Worm (Caenorhabditis elegans) whole organism, L2 larva: ENCODE results near the gene C18A3.3.

Experiments used
- C34F6.9 ChIP-seq: fragments of 150-350 bp; optimal IDR thresholded peaks from 2 replicates; lab custom pipeline; 2014; ENCODE audit warnings: missing biosample characterization, missing genetic modification characterization
- F13H6.1 ChIP-seq: sonication (generic microtip); optimal IDR thresholded peaks from 2 replicates; lab custom pipeline; 2016; ENCODE audit warnings: missing genetic modification characterization, missing compliant biosample characterization
- R02D3.7 ChIP-seq: fragments of 150-350 bp; optimal IDR thresholded peaks from 2 replicates; lab custom pipeline; 2014; ENCODE audit warnings: missing biosample characterization, missing genetic modification characterization
- Y55F3AM.14 ChIP-seq: fragments of 200-800 bp; sonication (Bioruptor generic); optimal IDR thresholded peaks from 2 replicates; lab custom pipeline; 2018; ENCODE audit warnings: mild to moderate bottlenecking, missing genetic modification characterization, missing compliant biosample characterization
- ZK546.5 ChIP-seq: sonication (generic microtip); optimal IDR thresholded peaks from 2 replicates; lab custom pipeline; 2017; ENCODE audit warnings: missing biosample characterization, missing genetic modification characterization
- ama-1 ChIP-seq: fragments of 150-350 bp; optimal IDR thresholded peaks from 2 replicates; lab custom pipeline; 2018; ENCODE audit warnings: inconsistent platforms
- ceh-16 ChIP-seq: fragments of 150-350 bp; optimal IDR thresholded peaks from 2 replicates; lab custom pipeline; 2014; ENCODE audit warnings: missing biosample characterization, missing genetic modification characterization
- ceh-82 ChIP-seq: fragments of 150-350 bp; optimal IDR thresholded peaks from 2 replicates; lab custom pipeline; 2014; ENCODE audit warnings: missing biosample characterization, missing genetic modification characterization
- crh-2 ChIP-seq: sonication (generic microtip); optimal IDR thresholded peaks from 2 replicates; lab custom pipeline; 2017; ENCODE audit warnings: missing biosample characterization, missing genetic modification characterization
- dmd-4 ChIP-seq: sonication (generic microtip); optimal IDR thresholded peaks from 2 replicates; lab custom pipeline; 2017; ENCODE audit warnings: missing biosample characterization, missing genetic modification characterization
- egl-27 ChIP-seq: sonication (generic microtip); optimal IDR thresholded peaks from 3 replicates; lab custom pipeline; 2017; ENCODE audit warnings: missing biosample characterization, missing genetic modification reagents, missing genetic modification characterization
- elt-3 ChIP-seq: sonication (generic microtip); optimal IDR thresholded peaks from 2 replicates; lab custom pipeline; 2017; ENCODE audit warnings: missing biosample characterization, missing genetic modification characterization
- fos-1 ChIP-seq: fragments of 150-350 bp; optimal IDR thresholded peaks from 2 replicates; lab custom pipeline; 2014; ENCODE audit warnings: missing biosample characterization, missing genetic modification characterization
- gmeb-1 ChIP-seq: fragments of 150-350 bp; optimal IDR thresholded peaks from 2 replicates; lab custom pipeline; 2014; ENCODE audit warnings: missing biosample characterization, missing genetic modification characterization
- lin-11 ChIP-seq: fragments of 150-350 bp; sonication (generic microtip); optimal IDR thresholded peaks from 2 replicates; lab custom pipeline; 2014; ENCODE audit warnings: missing biosample characterization, missing genetic modification characterization, inconsistent platforms, mixed read lengths
- lin-13 ChIP-seq: fragments of 150-350 bp; optimal IDR thresholded peaks from 2 replicates; lab custom pipeline; 2014; ENCODE audit warnings: missing biosample characterization, missing genetic modification reagents, missing genetic modification characterization
- lin-39 ChIP-seq: fragments of 150-350 bp; optimal IDR thresholded peaks from 2 replicates; lab custom pipeline; 2014; ENCODE audit warnings: missing biosample characterization, missing genetic modification reagents, missing genetic modification characterization
- lsy-2 ChIP-seq, 2 experiments: fragments of 150-350 bp in 1 of 2; sonication (generic microtip) in 1 of 2; optimal IDR thresholded peaks; 2 replicates each; lab custom pipeline; 2014 to 2017; ENCODE audit warnings: missing biosample characterization in 2 of 2, missing genetic modification characterization in 2 of 2
- mab-5 ChIP-seq: fragments of 150-350 bp; optimal IDR thresholded peaks from 2 replicates; lab custom pipeline; 2014; ENCODE audit warnings: missing biosample characterization, missing genetic modification characterization
- mdl-1 ChIP-seq, 2 experiments: fragments of 150-350 bp in 1 of 2; sonication (generic microtip) in 1 of 2; optimal IDR thresholded peaks; 2 replicates each; lab custom pipeline; 2017; ENCODE audit warnings: missing biosample characterization in 2 of 2, missing genetic modification characterization in 2 of 2
- nhr-10 ChIP-seq: sonication (generic microtip); optimal IDR thresholded peaks from 2 replicates; lab custom pipeline; 2017; ENCODE audit warnings: missing biosample characterization, missing genetic modification characterization
- nhr-11 ChIP-seq: fragments of 150-350 bp; optimal IDR thresholded peaks from 2 replicates; lab custom pipeline; 2014; ENCODE audit warnings: missing biosample characterization, missing genetic modification characterization
- nhr-129 ChIP-seq: fragments of 150-350 bp; optimal IDR thresholded peaks from 2 replicates; lab custom pipeline; 2014; ENCODE audit warnings: missing biosample characterization, missing genetic modification characterization
- nhr-21 ChIP-seq: fragments of 150-350 bp; optimal IDR thresholded peaks from 2 replicates; lab custom pipeline; 2014; ENCODE audit warnings: missing biosample characterization, missing genetic modification characterization
- nhr-237 ChIP-seq: fragments of 150-350 bp; optimal IDR thresholded peaks from 2 replicates; lab custom pipeline; 2014; ENCODE audit warnings: missing biosample characterization, missing genetic modification characterization
- nhr-25 ChIP-seq: fragments of 150-350 bp; sonication (generic microtip); optimal IDR thresholded peaks from 3 replicates; lab custom pipeline; 2014; ENCODE audit warnings: missing biosample characterization, missing genetic modification characterization
- nhr-6 ChIP-seq: fragments of 150-350 bp; optimal IDR thresholded peaks from 2 replicates; lab custom pipeline; 2014; ENCODE audit warnings: missing biosample characterization, missing genetic modification characterization
- sem-4 ChIP-seq: fragments of 150-350 bp; optimal IDR thresholded peaks from 2 replicates; lab custom pipeline; 2014; ENCODE audit warnings: missing biosample characterization, missing genetic modification reagents, missing genetic modification characterization
- skn-1 ChIP-seq: sonication (generic microtip); optimal IDR thresholded peaks from 2 replicates; lab custom pipeline; 2017; ENCODE audit warnings: missing biosample characterization, missing genetic modification characterization
- sma-3 ChIP-seq: sonication (generic microtip); optimal IDR thresholded peaks from 2 replicates; lab custom pipeline; 2016; ENCODE audit warnings: missing genetic modification reagents, missing genetic modification characterization, missing compliant biosample characterization
- sma-9 ChIP-seq, 2 experiments: fragments of 150-350 bp in 1 of 2; sonication (generic microtip) in 1 of 2; optimal IDR thresholded peaks; 2 replicates each; lab custom pipeline; 2014 to 2016; ENCODE audit warnings: missing genetic modification characterization in 2 of 2, mild to moderate bottlenecking in 1 of 2, missing biosample characterization in 1 of 2, missing compliant biosample characterization in 1 of 2, missing genetic modification reagents in 1 of 2, moderate library complexity in 1 of 2
- snpc-4 ChIP-seq: fragments of 150-350 bp; optimal IDR thresholded peaks from 2 replicates; lab custom pipeline; 2014; ENCODE audit warnings: missing biosample characterization, missing genetic modification characterization
- unc-55 ChIP-seq: fragments of 150-350 bp; sonication (generic microtip); optimal IDR thresholded peaks from 3 replicates; lab custom pipeline; 2014; ENCODE audit warnings: missing biosample characterization, missing genetic modification reagents, missing genetic modification characterization
- unc-62 ChIP-seq: fragments of 150-350 bp; optimal IDR thresholded peaks from 2 replicates; lab custom pipeline; 2014; ENCODE audit warnings: missing biosample characterization, missing genetic modification reagents, missing genetic modification characterization
- ztf-11 ChIP-seq: sonication (generic microtip); optimal IDR thresholded peaks from 2 replicates; lab custom pipeline; 2017; ENCODE audit warnings: missing biosample characterization, missing genetic modification characterization

The C18A3.3 gene

DNA sequence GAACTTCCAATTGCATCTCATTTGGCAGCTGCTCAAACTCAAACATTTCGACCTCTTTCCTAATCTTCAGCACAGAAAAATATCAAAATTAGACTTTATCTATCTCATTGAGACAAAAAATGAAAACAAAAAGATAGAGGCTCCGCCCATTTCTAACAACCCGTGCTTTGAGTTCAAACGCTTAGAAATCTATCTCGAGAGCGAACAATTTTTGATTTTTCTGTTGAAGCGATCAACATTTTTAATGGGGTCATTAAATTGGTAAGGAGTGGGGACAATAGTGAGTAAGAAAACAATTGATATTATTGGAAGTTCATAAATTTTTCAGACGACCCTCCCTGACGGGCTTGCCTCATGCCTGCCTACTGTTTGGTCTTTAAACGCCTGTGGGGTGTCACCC, 17.2 kb upstream of the C18A3.3 start, which contains the start of the genes C25H3.10 and C25H3.1:
Gene C25H3.10, minus strand, starts transcription at position 101 of the 400 bp plus-strand sequence.
Gene C25H3.1, plus strand, starts transcription at position 203 of the 400 bp plus-strand sequence.
- TF ChIP-seq nhr-11 (no peak), C34F6.9 (tag; lab: Kevin White, UChicago) (no peak), snpc-4 (peak; percentile 6)

- TF ChIP-seq fos-1 (tag; lab: Kevin White, UChicago) (peak; percentile 74), ama-1 (lab: Kevin White, UChicago) (peak; percentile 91), nhr-129 (tag; lab: Kevin White, UChicago) (peak; percentile 70), nhr-25 (tag; lab: Kevin White, UChicago) (peak; percentile 34), gmeb-1 (tag; lab: Kevin White, UChicago) (peak; percentile 69), elt-3 (tag; lab: Kevin White, UChicago) (no peak), lin-39 (tag; lab: Kevin White, UChicago) (no peak), nhr-10 (tag; lab: Kevin White, UChicago) (no peak), ztf-11 (no peak), F13H6.1 (tag; lab: Kevin White, UChicago) (peak; percentile 60), nhr-21 (tag; lab: Kevin White, UChicago) (peak; percentile 82), egl-27 (tag; lab: Kevin White, UChicago) (peak; percentile 5), lin-13 (GFP tag; lab: Kevin White, UChicago) (peak; percentile 42), nhr-6 (no peak), sma-3 (GFP tag; lab: Kevin White, UChicago) (peak; percentile 81), dmd-4 (tag; lab: Kevin White, UChicago) (no peak), lsy-2 (tag; optimal IDR thresholded peaks at IDR 0.05; lab: Kevin White, UChicago) (peak; percentile 57 to 72), Y55F3AM.14 (GFP tag; lab: Kevin White, UChicago) (no peak), mdl-1 (tag; optimal IDR thresholded peaks at IDR 0.05; lab: Kevin White, UChicago) (peak; percentile 66 to 77), skn-1 (tag; lab: Kevin White, UChicago) (no peak), sem-4 (no peak), lin-11 (tag; lab: Kevin White, UChicago) (no peak), mab-5 (tag; lab: Kevin White, UChicago) (peak; percentile 44), sma-9 (GFP tag; optimal IDR thresholded peaks at IDR 0.05; lab: Kevin White, UChicago) (peak; percentile 88), sma-9 (tag; optimal IDR thresholded peaks at IDR 0.05; lab: Kevin White, UChicago) (no peak), crh-2 (tag; lab: Kevin White, UChicago) (peak; percentile 77), C34F6.9 (tag; lab: Kevin White, UChicago) (peak; percentile 42), snpc-4 (peak; percentile 98)
These were observed 14.6 kb upstream of the C18A3.3 start for ce11 chrII:5701485-5701884.

DNA sequence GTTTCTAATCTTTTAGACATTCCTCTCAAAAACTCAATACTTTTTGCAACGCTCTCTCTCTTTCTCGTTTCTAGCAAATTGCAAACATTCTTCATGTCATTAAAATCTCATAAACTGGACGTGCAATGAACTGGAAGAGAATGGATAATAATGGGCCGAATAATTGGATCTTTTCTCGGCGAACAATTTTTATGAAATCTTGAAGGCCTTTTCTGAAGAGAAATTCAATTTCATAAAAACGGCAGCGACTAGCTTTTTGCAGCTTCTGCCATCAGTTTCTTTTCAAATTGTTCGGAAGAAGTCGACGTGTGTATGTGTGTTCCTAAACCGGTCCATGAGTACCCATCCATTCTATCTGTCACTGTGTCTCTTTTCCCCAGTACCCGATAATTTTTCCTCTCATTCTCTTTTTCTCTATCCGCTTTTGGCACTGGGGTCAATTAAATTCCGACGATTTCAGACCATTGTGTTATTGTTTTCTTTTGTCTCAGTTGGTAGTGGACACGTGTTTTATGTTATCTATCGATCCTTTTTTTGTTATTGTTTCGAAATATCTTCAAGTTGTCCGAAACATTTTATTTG, 13.4 kb upstream of the C18A3.3 start:
- TF ChIP-seq nhr-25 (tag; lab: Kevin White, UChicago), result peak; percentile 39
- TF ChIP-seq skn-1 (tag; lab: Kevin White, UChicago), result no peak

DNA sequence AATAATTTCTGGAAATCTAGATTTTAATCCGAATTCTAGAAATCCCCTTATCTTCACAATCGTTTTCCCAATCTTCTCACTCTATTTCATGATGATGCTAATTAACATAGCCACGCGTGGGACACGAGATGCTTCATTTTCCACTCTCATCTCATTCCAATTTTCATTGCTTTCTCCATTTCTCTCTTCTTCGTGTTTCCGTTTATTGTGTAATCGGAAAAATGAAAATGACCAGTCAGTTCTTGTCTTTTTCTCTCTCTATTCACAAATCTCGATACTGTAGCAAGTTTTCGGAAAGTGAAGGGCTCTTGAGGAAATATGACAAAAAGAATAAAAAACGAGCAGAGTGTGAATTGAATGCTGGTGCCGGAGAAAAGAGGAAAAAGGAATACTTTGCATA, 11.6 kb upstream of the C18A3.3 start:
- no peak for TF ChIP-seq ceh-82
- TF ChIP-seq crh-2 (tag; lab: Kevin White, UChicago), result no peak
- TF ChIP-seq C34F6.9 (tag; lab: Kevin White, UChicago), result no peak
- TF ChIP-seq lin-11 (tag; lab: Kevin White, UChicago), result no peak
- peak; percentile 34 for TF ChIP-seq sem-4
- TF ChIP-seq, all 48 proteins: peak for 1

DNA sequence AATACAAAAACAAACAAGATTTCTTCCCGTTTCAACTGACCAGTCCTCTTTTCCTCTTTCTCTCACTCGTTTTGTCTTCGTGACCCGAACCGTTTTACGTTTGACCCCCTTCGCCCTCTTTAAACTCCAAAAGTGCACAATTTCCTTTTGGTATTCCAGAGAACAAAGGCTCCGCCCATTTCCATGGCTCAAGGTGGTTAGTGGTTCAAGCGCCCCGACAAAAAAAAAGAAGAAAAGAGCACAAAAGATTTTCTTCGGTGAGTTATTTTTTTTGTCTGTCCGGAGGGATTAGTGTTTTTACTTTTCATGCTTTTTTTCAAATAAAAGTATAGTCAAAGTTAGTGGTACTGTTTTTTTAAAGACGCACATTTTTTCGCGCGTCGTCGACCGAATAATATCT, 8.6 kb upstream of the C18A3.3 start, which contains the start of gene osta-2:
Gene osta-2, plus strand, starts transcription at position 160 of the 400 bp plus-strand sequence.
- TF ChIP-seq lsy-2 (tag; optimal IDR thresholded peaks at IDR 0.05; lab: Kevin White, UChicago), result no peak
- TF ChIP-seq skn-1 (tag; lab: Kevin White, UChicago), result no peak
- TF ChIP-seq ceh-16 (tag; lab: Kevin White, UChicago), result no peak
- TF ChIP-seq snpc-4, result no peak
- TF ChIP-seq unc-62 (GFP tag; lab: Kevin White, UChicago), result no peak
- TF ChIP-seq ZK546.5 (tag; lab: Kevin White, UChicago), result no peak
- TF ChIP-seq nhr-237 (tag; lab: Kevin White, UChicago), result no peak
- no peak for TF ChIP-seq Y55F3AM.14 (GFP tag; lab: Kevin White, UChicago)
- TF ChIP-seq nhr-25 (tag; lab: Kevin White, UChicago), result no peak
- no peak for TF ChIP-seq unc-55
- TF ChIP-seq R02D3.7, result no peak
- TF ChIP-seq, all 48 proteins: peak for 0
